Fruit fly (Drosophila melanogaster) whole organism, prepupa: ENCODE data around the gene CG15333.

Source experiments
- CG10669 ChIP-seq: fragments of 200-800 bp; sonication (Bioruptor generic); optimal IDR thresholded peaks from 3 replicates; lab custom pipeline; 2018; ENCODE audit warnings: missing biosample characterization, mild to moderate bottlenecking, missing genetic modification characterization, moderate library complexity
- CG11902 ChIP-seq: fragments of 200-800 bp; sonication (Bioruptor generic); optimal IDR thresholded peaks from 3 replicates; lab custom pipeline; 2016; ENCODE audit warnings: missing biosample characterization, missing genetic modification characterization
- CG3919 ChIP-seq: fragments of 200-800 bp; sonication (Bioruptor generic); optimal IDR thresholded peaks from 3 replicates; lab custom pipeline; 2016; ENCODE audit warnings: missing biosample characterization, missing genetic modification characterization
- CG7368 ChIP-seq: fragments of 200-800 bp; sonication (Bioruptor generic); optimal IDR thresholded peaks from 3 replicates; lab custom pipeline; 2016; ENCODE audit warnings: missing biosample characterization, missing genetic modification characterization
- CG8119 ChIP-seq: fragments of 200-800 bp; sonication (Bioruptor generic); IDR thresholded peaks from 3 replicates; pipeline ENCODE4 v1.3.6; 2022; ENCODE audit warnings: missing biosample characterization, missing genetic modification characterization
- CG9139 ChIP-seq: fragments of 200-800 bp; sonication (Bioruptor generic); optimal IDR thresholded peaks from 3 replicates; lab custom pipeline; 2017; ENCODE audit warnings: missing biosample characterization, mild to moderate bottlenecking, missing genetic modification characterization
- Eip75B ChIP-seq: fragments of 200-800 bp; sonication (Bioruptor generic); optimal IDR thresholded peaks from 3 replicates; lab custom pipeline; 2016; ENCODE audit warnings: missing biosample characterization, missing genetic modification characterization
- Ets21C ChIP-seq: fragments of 200-800 bp; sonication (Bioruptor generic); optimal IDR thresholded peaks from 3 replicates; lab custom pipeline; 2016; ENCODE audit warnings: missing biosample characterization, missing genetic modification characterization
- Hr38 ChIP-seq: sonication (Bioruptor generic); optimal IDR thresholded peaks from 2 replicates; lab custom pipeline; 2016; ENCODE audit warnings: missing biosample characterization, missing genetic modification characterization
- Hr39 ChIP-seq: fragments of 200-800 bp; sonication (Bioruptor generic); optimal IDR thresholded peaks from 2 replicates; lab custom pipeline; 2016; ENCODE audit warnings: missing biosample characterization, missing genetic modification characterization
- Met ChIP-seq: fragments of 200-800 bp; sonication (Bioruptor generic); optimal IDR thresholded peaks from 3 replicates; lab custom pipeline; 2016; ENCODE audit warnings: missing biosample characterization, missing genetic modification characterization
- Smox ChIP-seq: fragments of 200-800 bp; sonication (Bioruptor generic); optimal IDR thresholded peaks from 3 replicates; lab custom pipeline; 2016; ENCODE audit warnings: missing biosample characterization, missing genetic modification characterization
- achi ChIP-seq: fragments of 200-800 bp; sonication (Bioruptor generic); optimal IDR thresholded peaks from 3 replicates; lab custom pipeline; 2016; ENCODE audit warnings: missing biosample characterization, missing genetic modification characterization
- acj6 ChIP-seq: fragments of 200-800 bp; sonication (Bioruptor generic); optimal IDR thresholded peaks from 3 replicates; lab custom pipeline; 2016; ENCODE audit warnings: missing biosample characterization, missing genetic modification characterization
- cyc ChIP-seq: fragments of 200-800 bp; sonication (Bioruptor generic); optimal IDR thresholded peaks from 3 replicates; lab custom pipeline; 2016; ENCODE audit warnings: missing biosample characterization, missing genetic modification characterization
- fkh ChIP-seq: fragments of 200-800 bp; sonication (Bioruptor generic); optimal IDR thresholded peaks from 3 replicates; lab custom pipeline; 2017; ENCODE audit warnings: missing biosample characterization, mild to moderate bottlenecking, missing genetic modification characterization, moderate library complexity
- salr ChIP-seq, 2 experiments: fragments of 200-800 bp; sonication (Bioruptor generic); optimal IDR thresholded peaks; 3 replicates each; lab custom pipeline; 2016 to 2018; ENCODE audit warnings: missing biosample characterization in 2 of 2, missing genetic modification characterization in 2 of 2, mild to moderate bottlenecking in 1 of 2
- svp ChIP-seq: fragments of 200-800 bp; sonication (Bioruptor generic); peaks from one replicate; lab custom pipeline; 2016; ENCODE audit warnings: missing biosample characterization, missing genetic modification characterization
- vri ChIP-seq: fragments of 200-800 bp; sonication (Bioruptor generic); optimal IDR thresholded peaks from 3 replicates; lab custom pipeline; 2016; ENCODE audit warnings: missing biosample characterization, mild to moderate bottlenecking, missing genetic modification characterization

CG15333 gene

dm6 chrX:7970396-7970795, 50.7 kb downstream of the CG15333 start (continued):
- TF ChIP-seq salr (GFP tag; optimal IDR thresholded peaks at IDR 0.05; lab: Kevin White, UChicago): peak; percentile 78 to 80
- peak; percentile 76 for TF ChIP-seq CG7368 (GFP tag; lab: Kevin White, UChicago)
- TF ChIP-seq CG3919 (GFP tag; lab: Kevin White, UChicago): peak; percentile 81
- peak; percentile 82 for TF ChIP-seq Hr39 (GFP tag; lab: Kevin White, UChicago)
- TF ChIP-seq Ets21C (GFP tag; lab: Kevin White, UChicago): peak; percentile 67
- peak; percentile 87 for TF ChIP-seq Eip75B
- TF ChIP-seq Met (GFP tag; lab: Kevin White, UChicago): peak; percentile 87
- TF ChIP-seq CG11902 (GFP tag; lab: Kevin White, UChicago): peak; percentile 68
- peak; percentile 82 for TF ChIP-seq Smox
- TF ChIP-seq vri (GFP tag; lab: Kevin White, UChicago): peak; percentile 71
- peak; percentile 83 for TF ChIP-seq achi (GFP tag; lab: Kevin White, UChicago)
- TF ChIP-seq svp: peak; percentile 89
- TF ChIP-seq acj6 (GFP tag; lab: Kevin White, UChicago): peak; percentile 86
- TF ChIP-seq Hr38: no peak
- no peak for TF ChIP-seq fkh (GFP tag; lab: Kevin White, UChicago)
- peak; percentile 84 for TF ChIP-seq CG8119 (GFP tag; lab: Robert Waterston, UW)
- TF ChIP-seq CG10669: peak; percentile 85
- TF ChIP-seq cyc (GFP tag; lab: Kevin White, UChicago): peak; percentile 82
- TF ChIP-seq CG9139 (GFP tag; lab: Kevin White, UChicago): peak; percentile 63
